Worm (Caenorhabditis elegans) whole organism, young adult: ENCODE results near the gene clec-180.
A peak's percentile ranks its signal among the peaks of the same experiment; 100 is the strongest.
"Not testable (repeated sequence)": the region's sequence is repeated elsewhere in the genome, so short reads cannot be mapped to it uniquely, and the experiment has no call there.

Experiments
- B0261.1 ChIP-seq: sonication (generic microtip); optimal IDR thresholded peaks from 2 replicates; lab custom pipeline; 2016; ENCODE audit warnings: mild to moderate bottlenecking, missing genetic modification characterization, moderate library complexity, missing compliant biosample characterization
- C17E4.6 ChIP-seq: fragments of 200-800 bp; sonication (Bioruptor generic); IDR thresholded peaks from 2 replicates; pipeline ENCODE4 v1.3.6; 2022; ENCODE audit warnings: missing genetic modification reagents, missing genetic modification characterization, missing compliant biosample characterization
- F23B12.7 ChIP-seq: sonication (generic microtip); optimal IDR thresholded peaks from 2 replicates; lab custom pipeline; 2017; ENCODE audit warnings: missing genetic modification characterization, mild to moderate bottlenecking, missing compliant biosample characterization, antibody characterized with exemption, moderate library complexity; ENCODE audit not compliant: insufficient read depth
- F33H1.4 ChIP-seq: fragments of 200-800 bp; sonication (Bioruptor generic); IDR thresholded peaks from 2 replicates; pipeline ENCODE4 v1.3.6; 2022; ENCODE audit warnings: missing genetic modification reagents, missing genetic modification characterization, missing compliant biosample characterization
- F57C9.4 ChIP-seq: sonication (generic microtip); optimal IDR thresholded peaks from 2 replicates; lab custom pipeline; 2017; ENCODE audit warnings: mild to moderate bottlenecking, missing genetic modification characterization, missing compliant biosample characterization
- T07F8.4 ChIP-seq: sonication (generic microtip); optimal IDR thresholded peaks from 2 replicates; lab custom pipeline; 2016; ENCODE audit warnings: mild to moderate bottlenecking, missing genetic modification characterization, moderate library complexity, missing compliant biosample characterization
- T26A5.8 ChIP-seq: sonication (generic microtip); optimal IDR thresholded peaks from 2 replicates; lab custom pipeline; 2016; ENCODE audit warnings: missing genetic modification characterization, missing compliant biosample characterization
- Y67H2A.10 ChIP-seq: fragments of 200-800 bp; sonication (Bioruptor generic); conservative IDR thresholded peaks from 2 replicates; pipeline ENCODE4 v1.3.6; 2022; ENCODE audit warnings: missing genetic modification reagents, missing genetic modification characterization, missing compliant biosample characterization
- Y79H2A.3 ChIP-seq: fragments of 200-800 bp; sonication (Bioruptor generic); conservative IDR thresholded peaks from 2 replicates; pipeline ENCODE4 v1.3.6; 2022; ENCODE audit warnings: missing genetic modification reagents, missing genetic modification characterization, missing compliant biosample characterization
- akir-1 ChIP-seq: fragments of 200-800 bp; sonication (Bioruptor generic); optimal IDR thresholded peaks from 2 replicates; lab custom pipeline; 2018; ENCODE audit warnings: mild to moderate bottlenecking, missing genetic modification characterization, moderate library complexity, missing compliant biosample characterization
- ama-1 ChIP-seq, 3 experiments: fragments of 150-350 bp in 1 of 3; sonication (generic microtip) in 2 of 3; optimal IDR thresholded peaks; 2 replicates each; lab custom pipeline; 2014 to 2018; ENCODE audit warnings: missing biosample characterization in 2 of 3, missing genetic modification characterization in 2 of 3, missing genetic modification reagents in 2 of 3
- attf-3 ChIP-seq: fragments of 200-800 bp; sonication (Bioruptor generic); conservative IDR thresholded peaks from 2 replicates; pipeline ENCODE4 v1.3.6; 2022; ENCODE audit warnings: missing genetic modification reagents, missing genetic modification characterization, missing compliant biosample characterization
- attf-5 ChIP-seq: fragments of 200-800 bp; sonication (Bioruptor generic); optimal IDR thresholded peaks from 2 replicates; lab custom pipeline; 2018; ENCODE audit warnings: mild to moderate bottlenecking, missing genetic modification characterization, missing compliant biosample characterization
- attf-6 ChIP-seq: fragments of 200-800 bp; sonication (Bioruptor generic); IDR thresholded peaks from 2 replicates; pipeline ENCODE4 v1.3.6; 2022; ENCODE audit warnings: missing genetic modification reagents, missing genetic modification characterization, missing compliant biosample characterization
- bed-1 ChIP-seq: fragments of 200-800 bp; sonication (Bioruptor generic); IDR thresholded peaks from 2 replicates; pipeline ENCODE4 v1.3.6; 2022; ENCODE audit warnings: missing genetic modification reagents, missing genetic modification characterization, missing compliant biosample characterization
- ceh-100 ChIP-seq: fragments of 200-800 bp; sonication (Bioruptor generic); IDR thresholded peaks from 2 replicates; pipeline ENCODE4 v1.3.6; 2022; ENCODE audit warnings: missing genetic modification reagents, missing genetic modification characterization, missing compliant biosample characterization
- dox-1 ChIP-seq: fragments of 200-800 bp; sonication (Bioruptor generic); IDR thresholded peaks from 2 replicates; pipeline ENCODE4 v1.3.6; 2022; ENCODE audit warnings: missing genetic modification reagents, missing genetic modification characterization, missing compliant biosample characterization
- egl-18 ChIP-seq: fragments of 200-800 bp; sonication (Bioruptor generic); IDR thresholded peaks from 2 replicates; pipeline ENCODE4 v1.3.6; 2022; ENCODE audit warnings: missing genetic modification reagents, missing genetic modification characterization, missing compliant biosample characterization
- egl-44 ChIP-seq: fragments of 200-800 bp; sonication (Bioruptor generic); IDR thresholded peaks from 2 replicates; pipeline ENCODE4 v1.3.6; 2022; ENCODE audit warnings: missing genetic modification reagents, missing genetic modification characterization, missing compliant biosample characterization
- him-1 ChIP-seq: sonication (generic microtip); optimal IDR thresholded peaks from 2 replicates; lab custom pipeline; 2016; ENCODE audit warnings: missing genotype, missing genetic modification reagents, missing genetic modification characterization, missing compliant biosample characterization
- hmg-1.2 ChIP-seq: fragments of 200-800 bp; sonication (Bioruptor generic); IDR thresholded peaks from 2 replicates; pipeline ENCODE4 v1.3.6; 2022; ENCODE audit warnings: missing genetic modification reagents, missing genetic modification characterization, missing compliant biosample characterization
- lag-1 ChIP-seq: fragments of 200-800 bp; sonication (Bioruptor generic); IDR thresholded peaks from 2 replicates; pipeline ENCODE4 v1.3.6; 2022; ENCODE audit warnings: missing genetic modification reagents, missing genetic modification characterization, missing compliant biosample characterization
- lin-26 ChIP-seq: fragments of 200-800 bp; sonication (Bioruptor generic); IDR thresholded peaks from 2 replicates; pipeline ENCODE4 v1.3.6; 2022; ENCODE audit warnings: missing genetic modification reagents, missing genetic modification characterization, missing compliant biosample characterization
- lsl-1 ChIP-seq: fragments of 200-800 bp; sonication (Bioruptor generic); optimal IDR thresholded peaks from 2 replicates; lab custom pipeline; 2018; ENCODE audit warnings: mild to moderate bottlenecking, missing genetic modification characterization, moderate library complexity, missing compliant biosample characterization
- lsy-27 ChIP-seq: sonication (generic microtip); optimal IDR thresholded peaks from 2 replicates; lab custom pipeline; 2017; ENCODE audit warnings: missing genetic modification characterization, mild to moderate bottlenecking, missing compliant biosample characterization, antibody characterized with exemption, missing genotype, borderline replicate concordance; ENCODE audit not compliant: insufficient read depth
- madf-10 ChIP-seq: sonication (generic microtip); optimal IDR thresholded peaks from 2 replicates; lab custom pipeline; 2016; ENCODE audit warnings: mild to moderate bottlenecking, missing genetic modification characterization, missing compliant biosample characterization
- madf-8 ChIP-seq: fragments of 200-800 bp; sonication (Bioruptor generic); conservative IDR thresholded peaks from 2 replicates; pipeline ENCODE4 v1.3.6; 2022; ENCODE audit warnings: missing genetic modification reagents, missing genetic modification characterization, missing compliant biosample characterization
- nfya-1 ChIP-seq: sonication (generic microtip); optimal IDR thresholded peaks from 2 replicates; lab custom pipeline; 2017; ENCODE audit warnings: antibody characterized with exemption, missing compliant biosample characterization, missing genetic modification characterization, borderline replicate concordance; ENCODE audit not compliant: insufficient read depth
- nfya-2 ChIP-seq: fragments of 200-800 bp; sonication (Bioruptor generic); IDR thresholded peaks from 2 replicates; pipeline ENCODE4 v1.3.6; 2022; ENCODE audit warnings: missing genetic modification reagents, missing genetic modification characterization, missing compliant biosample characterization
- nfyb-1 ChIP-seq: fragments of 200-800 bp; sonication (Bioruptor generic); IDR thresholded peaks from 2 replicates; pipeline ENCODE4 v1.3.6; 2022; ENCODE audit warnings: missing genetic modification reagents, missing genetic modification characterization, missing compliant biosample characterization
- nhr-179 ChIP-seq: sonication (generic microtip); optimal IDR thresholded peaks from 2 replicates; lab custom pipeline; 2016; ENCODE audit warnings: mild to moderate bottlenecking, missing genetic modification characterization, missing compliant biosample characterization
- nhr-90 ChIP-seq: sonication (generic microtip); optimal IDR thresholded peaks from 2 replicates; lab custom pipeline; 2016; ENCODE audit warnings: missing genotype, mild to moderate bottlenecking, missing genetic modification characterization, missing compliant biosample characterization
- rcor-1 ChIP-seq: fragments of 200-800 bp; sonication (Bioruptor generic); IDR thresholded peaks from 2 replicates; pipeline ENCODE4 v1.3.6; 2022; ENCODE audit warnings: missing genetic modification reagents, missing genetic modification characterization, missing compliant biosample characterization
- rpc-1 ChIP-seq, 2 experiments: fragments of 150-350 bp in 1 of 2; sonication (generic microtip) in 1 of 2; optimal IDR thresholded peaks; 2 replicates each; lab custom pipeline; 2014 to 2018; ENCODE audit warnings: missing biosample characterization in 1 of 2, missing genetic modification characterization in 1 of 2, missing genetic modification reagents in 1 of 2, missing genotype in 1 of 2
- sdz-38 ChIP-seq: sonication (generic microtip); optimal IDR thresholded peaks from 2 replicates; lab custom pipeline; 2016; ENCODE audit warnings: missing genotype, missing genetic modification characterization, missing compliant biosample characterization
- snpc-3.4 ChIP-seq: sonication (generic microtip); optimal IDR thresholded peaks from 2 replicates; lab custom pipeline; 2017; ENCODE audit warnings: missing genetic modification characterization, mild to moderate bottlenecking, missing compliant biosample characterization, antibody characterized with exemption, moderate library complexity, missing genotype, missing genetic modification reagents
- tlf-1 ChIP-seq: fragments of 200-800 bp; sonication (Bioruptor generic); optimal IDR thresholded peaks from 2 replicates; lab custom pipeline; 2018; ENCODE audit warnings: mild to moderate bottlenecking, missing genetic modification characterization, missing compliant biosample characterization
- unc-62 ChIP-seq: fragments of 150-350 bp; optimal IDR thresholded peaks from 2 replicates; lab custom pipeline; 2014; ENCODE audit warnings: missing biosample characterization, missing genetic modification reagents, missing genetic modification characterization
- zim-3 ChIP-seq: sonication (generic microtip); optimal IDR thresholded peaks from 2 replicates; lab custom pipeline; 2017; ENCODE audit warnings: mild to moderate bottlenecking, missing genetic modification characterization, moderate library complexity, missing compliant biosample characterization
- ztf-22 ChIP-seq: fragments of 200-800 bp; sonication (Bioruptor generic); optimal IDR thresholded peaks from 2 replicates; lab custom pipeline; 2018; ENCODE audit warnings: mild to moderate bottlenecking, missing genetic modification characterization, moderate library complexity, missing compliant biosample characterization
- ztf-28 ChIP-seq: fragments of 200-800 bp; sonication (Bioruptor generic); IDR thresholded peaks from 2 replicates; pipeline ENCODE4 v1.3.6; 2022; ENCODE audit warnings: missing genetic modification reagents, missing genetic modification characterization, missing compliant biosample characterization

Gene clec-180

ce11 chrIV:7561614-7562142 lies 7.0 kb upstream of the clec-180 start, which contains the start of gene ima-3 (continued):
- no peak for TF ChIP-seq tlf-1 (GFP tag; lab: Kevin White, UChicago)
- no peak for TF ChIP-seq lag-1 (GFP tag; lab: Robert Waterston, UW)
- no peak for TF ChIP-seq egl-18 (GFP tag; lab: Robert Waterston, UW)
- TF ChIP-seq sdz-38 (tag; lab: Kevin White, UChicago) = no peak
- no peak for TF ChIP-seq akir-1 (GFP tag; lab: Kevin White, UChicago)
- TF ChIP-seq bed-1 (GFP tag; lab: Robert Waterston, UW) = no peak
- no peak for TF ChIP-seq lin-26 (GFP tag; lab: Robert Waterston, UW)
- no peak for TF ChIP-seq C17E4.6 (GFP tag; lab: Robert Waterston, UW)
- TF ChIP-seq F23B12.7 (tag; lab: Kevin White, UChicago) = peak; percentile 78
- no peak for TF ChIP-seq rcor-1
- TF ChIP-seq nhr-90 = no peak
- no peak for TF ChIP-seq him-1 (tag; lab: Kevin White, UChicago)
- no peak for TF ChIP-seq lsl-1 (GFP tag; lab: Kevin White, UChicago)
- peak; percentile 28; the same call in 1 of the 2 replicates for TF ChIP-seq dox-1 (GFP tag; lab: Robert Waterston, UW)

ce11 chrIV:7563850-7564249 lies 4.8 kb upstream of the clec-180 start, which contains the start of gene F32E10.9:
TSS of gene F32E10.9 (minus strand) at chrIV:7563950.
- not testable (repeated sequence) for TF ChIP-seq B0261.1 (tag; lab: Kevin White, UChicago); ceh-100 (GFP tag; lab: Robert Waterston, UW); nfya-1 (tag; lab: Kevin White, UChicago)

ce11 chrIV:7567557-7568010 lies 1.1 kb upstream of the clec-180 start, which contains the start of gene F32E10.8:
TSS of gene F32E10.8 (plus strand) at chrIV:7567607.
- no peak for TF ChIP-seq ama-1 (optimal IDR thresholded peaks at IDR 0.05; lab: Kevin White, UChicago)
- TF ChIP-seq ama-1 (GFP tag; optimal IDR thresholded peaks at IDR 0.05; lab: Kevin White, UChicago) = no peak
- no peak for TF ChIP-seq attf-6 (GFP tag; lab: Robert Waterston, UW)
- no peak for TF ChIP-seq F33H1.4 (GFP tag; lab: Robert Waterston, UW)
- TF ChIP-seq Y79H2A.3 (GFP tag; lab: Robert Waterston, UW) = no peak
- TF ChIP-seq attf-3 (GFP tag; lab: Robert Waterston, UW) = no peak
- TF ChIP-seq T26A5.8 = no peak
- no peak for TF ChIP-seq F57C9.4
- no peak for TF ChIP-seq nfya-2
- no peak for TF ChIP-seq attf-5 (GFP tag; lab: Kevin White, UChicago)
- TF ChIP-seq lag-1 (GFP tag; lab: Robert Waterston, UW) = no peak
- no peak for TF ChIP-seq egl-44

- peak; percentile 40 for TF ChIP-seq ztf-22 (GFP tag; lab: Kevin White, UChicago)
- TF ChIP-seq hmg-1.2 (GFP tag; lab: Robert Waterston, UW) = peak; percentile 79
- peak; percentile 87 for TF ChIP-seq T07F8.4 (tag; lab: Kevin White, UChicago)
- peak; percentile 54 for TF ChIP-seq F33H1.4 (GFP tag; lab: Robert Waterston, UW)
- TF ChIP-seq snpc-3.4 = peak; percentile 92
- peak; percentile 99 for TF ChIP-seq rpc-1 (optimal IDR thresholded peaks at IDR 0.05; lab: Kevin White, UChicago)
- peak; percentile 100 for TF ChIP-seq rpc-1 (tag; optimal IDR thresholded peaks at IDR 0.05; lab: Kevin White, UChicago)
- TF ChIP-seq ztf-28 (GFP tag; lab: Robert Waterston, UW) = peak; percentile 86
- TF ChIP-seq zim-3 (tag; lab: Kevin White, UChicago) = peak; percentile 97
- peak; percentile 84 for TF ChIP-seq madf-10 (tag; lab: Kevin White, UChicago)
- peak; percentile 26; the same call in 1 of the 2 replicates for TF ChIP-seq madf-8
- peak; percentile 92 for TF ChIP-seq nfyb-1 (GFP tag; lab: Robert Waterston, UW)
- peak; percentile 22 for TF ChIP-seq nhr-179 (tag; lab: Kevin White, UChicago)
- peak; percentile 90 for TF ChIP-seq attf-5 (GFP tag; lab: Kevin White, UChicago)
- no peak for TF ChIP-seq unc-62 (GFP tag; lab: Kevin White, UChicago)
- peak; percentile 90 for TF ChIP-seq lsy-27
- no peak for TF ChIP-seq nfya-1 (tag; lab: Kevin White, UChicago)
- TF ChIP-seq Y67H2A.10 (GFP tag; lab: Robert Waterston, UW) = 0 out of 2 replicates have a peak, but pooled peaks have one; percentile 43
- peak; percentile 79 for TF ChIP-seq attf-6 (GFP tag; lab: Robert Waterston, UW)
- peak; percentile 98 for TF ChIP-seq nhr-90
Measured at ce11 chrIV:7573944-7574343, 5.3 kb downstream of the clec-180 start.
